Fruit fly (Drosophila melanogaster): ENCODE measurements around the gene CG14669.
A peak's percentile ranks its signal among the peaks of the same experiment; 100 is the strongest.

Gene CG14669

DNA sequence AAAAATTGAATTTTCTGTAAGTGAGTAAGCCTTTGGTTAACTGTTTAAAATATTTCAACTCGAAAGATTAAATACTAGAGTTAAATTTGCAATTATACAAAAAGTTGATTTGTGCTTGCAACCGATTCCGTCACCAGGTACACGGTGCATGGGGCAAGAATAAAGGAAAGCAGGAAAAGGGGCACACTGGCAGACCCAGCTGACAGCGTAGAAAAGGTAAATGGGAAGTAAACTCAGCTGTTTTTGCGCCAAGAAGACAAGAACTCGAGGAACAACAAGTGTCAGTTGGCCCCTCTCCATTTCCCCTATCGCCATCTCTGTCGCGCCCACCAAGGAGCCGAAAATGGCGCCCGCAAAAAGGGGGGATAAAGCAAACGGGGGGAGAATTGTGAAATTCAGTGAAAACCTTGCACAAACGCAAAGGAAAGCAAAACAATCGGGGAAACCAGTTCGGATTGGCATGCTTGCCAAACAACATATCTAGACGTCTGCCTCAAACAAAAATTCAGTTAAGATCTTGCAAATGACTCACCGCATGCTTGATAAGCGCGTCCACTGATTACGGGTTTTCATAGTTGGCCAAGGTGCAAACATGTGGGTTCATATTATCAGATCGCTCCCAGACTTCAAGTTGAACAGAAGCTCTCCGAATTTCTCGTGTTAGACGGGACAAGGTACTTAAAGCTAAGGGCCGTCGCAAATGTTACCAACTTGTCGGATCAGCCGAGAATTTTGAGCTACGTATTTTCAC, 49.0 kb downstream of the CG14669 start:
- TF ChIP-seq Jra (GFP tag; optimal IDR thresholded peaks at IDR 0.05) (peak; percentile 7), ey (GFP tag; optimal IDR thresholded peaks at IDR 0.05) (no peak), Rel (GFP tag; optimal IDR thresholded peaks at IDR 0.05) (no peak), Rel (tag; optimal IDR thresholded peaks at IDR 0.05) (peak; percentile 13), pan (optimal IDR thresholded peaks at IDR 0.05) (no peak), fru (GFP tag; optimal IDR thresholded peaks at IDR 0.05) (peak; percentile 7), jim (GFP tag; optimal IDR thresholded peaks at IDR 0.05) (no peak), foxo (GFP tag; optimal IDR thresholded peaks at IDR 0.05) (peak in 1 of 2 experiments; percentile 11), Sp1 (GFP tag; optimal IDR thresholded peaks at IDR 0.05) (peak; percentile 5), Abd-B (GFP tag; optimal IDR thresholded peaks at IDR 0.05) (no peak), rgr (GFP tag; optimal IDR thresholded peaks at IDR 0.05) (no peak), psq (GFP tag; optimal IDR thresholded peaks at IDR 0.05) (peak; percentile 52), OdsH (GFP tag; optimal IDR thresholded peaks at IDR 0.05) (no peak)

DNA sequence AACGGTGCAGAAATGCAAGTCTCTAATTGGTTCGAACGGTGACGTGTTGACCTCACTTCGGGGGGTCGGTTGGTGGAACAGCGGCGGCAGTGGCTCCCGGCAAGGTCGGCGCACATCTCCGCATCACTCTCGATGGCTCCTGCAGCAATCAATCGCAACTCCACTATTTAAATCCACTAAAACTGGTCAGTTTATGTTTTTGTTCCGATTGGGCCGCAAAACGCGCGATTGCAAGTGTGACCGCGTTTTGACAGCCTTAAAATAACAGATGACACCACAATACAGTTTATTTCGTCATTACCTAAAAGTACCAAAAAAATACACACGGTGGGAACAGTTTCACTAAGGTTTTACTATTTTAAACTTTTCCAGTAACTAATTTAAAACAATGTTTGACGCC, 50.2 kb downstream of the CG14669 start, which contains the start of gene PEK:
PEK (minus strand) TSS at position 273 of the 400 bp plus-strand sequence.
- TF ChIP-seq Myc (optimal IDR thresholded peaks at IDR 0.05) (peak; percentile 52), Rel (GFP tag; optimal IDR thresholded peaks at IDR 0.05) (no peak), Rel (tag; optimal IDR thresholded peaks at IDR 0.05) (peak; percentile 19), Jra (GFP tag; optimal IDR thresholded peaks at IDR 0.05) (no peak)

- TF ChIP-seq dmrt93B (GFP tag; optimal IDR thresholded peaks at IDR 0.05) = peak; percentile 71
- TF ChIP-seq br (GFP tag; optimal IDR thresholded peaks at IDR 0.05) = peak; percentile 73
- peak; percentile 16 for TF ChIP-seq ey (GFP tag; optimal IDR thresholded peaks at IDR 0.05)
- no peak for TF ChIP-seq Jra (GFP tag; optimal IDR thresholded peaks at IDR 0.05)
- TF ChIP-seq woc (GFP tag; optimal IDR thresholded peaks at IDR 0.05) = peak; percentile 26
- peak; percentile 42 to 56 for TF ChIP-seq foxo (GFP tag; optimal IDR thresholded peaks at IDR 0.05)
- no peak for TF ChIP-seq jim (GFP tag; optimal IDR thresholded peaks at IDR 0.05)
- TF ChIP-seq Mio (GFP tag; optimal IDR thresholded peaks at IDR 0.05) = no peak
- TF ChIP-seq brk (GFP tag; optimal IDR thresholded peaks at IDR 0.05) = no peak
- TF ChIP-seq Hnf4 (GFP tag; optimal IDR thresholded peaks at IDR 0.05) = no peak
- no peak for TF ChIP-seq dl (GFP tag; optimal IDR thresholded peaks at IDR 0.05; ENCODE audit: insufficient read depth in 1 of 2, partially characterized antibody in 2 of 2)
- TF ChIP-seq CG9705 (GFP tag; optimal IDR thresholded peaks at IDR 0.05) = peak; percentile 75
- TF ChIP-seq Sp1 (GFP tag; optimal IDR thresholded peaks at IDR 0.05) = peak; percentile 86
- peak; percentile 4 for TF ChIP-seq OdsH (GFP tag; optimal IDR thresholded peaks at IDR 0.05)
- TF ChIP-seq Rel (GFP tag; optimal IDR thresholded peaks at IDR 0.05) = no peak
- TF ChIP-seq Rel (tag; optimal IDR thresholded peaks at IDR 0.05) = peak; percentile 54
- TF ChIP-seq h (GFP tag; optimal IDR thresholded peaks at IDR 0.05) = peak; percentile 71
- TF ChIP-seq CG32264 (GFP tag; optimal IDR thresholded peaks at IDR 0.05) = peak; percentile 68
- peak; percentile 62 for TF ChIP-seq fru (GFP tag; optimal IDR thresholded peaks at IDR 0.05)
- no peak for TF ChIP-seq sage (GFP tag; optimal IDR thresholded peaks at IDR 0.05)
- no peak for TF ChIP-seq GATAd (GFP tag; optimal IDR thresholded peaks at IDR 0.05)
- TF ChIP-seq HLH106 (tag; optimal IDR thresholded peaks at IDR 0.05) = peak; percentile 58
- TF ChIP-seq Hr83 (GFP tag; optimal IDR thresholded peaks at IDR 0.05; ENCODE audit: poor library complexity, severe bottlenecking) = peak; percentile 84
- TF ChIP-seq Myc (optimal IDR thresholded peaks at IDR 0.05) = peak; percentile 30
- peak; percentile 83 for TF ChIP-seq rgr (GFP tag; optimal IDR thresholded peaks at IDR 0.05)
These were observed 52.5 kb downstream of the CG14669 start, which contains the start of gene RpL35A for dm6 chr3R:5466875-5467274. TSS of gene RpL35A (minus strand) at chr3R:5467101.

DNA sequence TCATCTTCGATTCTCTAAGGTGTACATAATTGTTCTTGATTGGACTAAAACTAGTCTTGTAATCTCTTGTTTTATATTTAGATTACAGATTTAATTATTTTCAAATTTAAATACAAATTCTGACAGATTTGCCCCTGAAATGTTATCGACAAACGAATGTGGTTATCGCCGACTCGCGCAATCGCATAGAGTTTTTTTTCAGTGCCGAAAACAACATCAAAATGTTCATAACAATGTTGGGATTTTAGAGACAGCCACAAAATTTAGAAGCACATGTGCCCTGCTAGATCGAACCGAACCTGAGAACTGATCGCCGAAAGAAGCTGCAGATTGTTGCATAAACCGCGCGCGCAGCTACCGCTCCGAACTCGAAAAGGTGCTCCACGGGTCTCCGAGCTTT, 53.3 kb downstream of the CG14669 start, which contains the start of gene POLDIP2:
POLDIP2 (plus strand) TSS at position 160 of the 400 bp plus-strand sequence.
- TF ChIP-seq Hnf4 (GFP tag; optimal IDR thresholded peaks at IDR 0.05) (no peak), Hr83 (GFP tag; optimal IDR thresholded peaks at IDR 0.05; ENCODE audit: poor library complexity, severe bottlenecking) (peak; percentile 9), Rel (GFP tag; optimal IDR thresholded peaks at IDR 0.05) (no peak), Rel (tag; optimal IDR thresholded peaks at IDR 0.05) (peak; percentile 47), rgr (GFP tag; optimal IDR thresholded peaks at IDR 0.05) (peak; percentile 8), Mio (GFP tag; optimal IDR thresholded peaks at IDR 0.05) (no peak), ey (GFP tag; optimal IDR thresholded peaks at IDR 0.05) (no peak), CG9705 (GFP tag; optimal IDR thresholded peaks at IDR 0.05) (no peak)
